Worm (Caenorhabditis elegans) whole organism, L1 larva: ENCODE results near the gene B0554.7.

Experiments used
- nhr-47 ChIP-seq: sonication (generic microtip); optimal IDR thresholded peaks from 2 replicates; lab custom pipeline; 2016; ENCODE audit warnings: mild to moderate bottlenecking, missing genetic modification characterization, moderate library complexity, missing compliant biosample characterization
- unc-62 ChIP-seq: fragments of 150-350 bp; optimal IDR thresholded peaks from 2 replicates; lab custom pipeline; 2014; ENCODE audit warnings: missing biosample characterization, missing genetic modification reagents, missing genetic modification characterization

ce11 chrV:467507-467906, 26.7 kb upstream of the B0554.7 start:
- TF ChIP-seq nhr-47 (tag; lab: Kevin White, UChicago): no peak
- TF ChIP-seq unc-62 (GFP tag; lab: Kevin White, UChicago): no peak
